Fruit fly (Drosophila melanogaster) whole organism, embryonic: Measurements from ENCODE around the gene Cyp4d14.

Experiments used
- Aef1 ChIP-seq: fragments of 200-800 bp; sonication (Bioruptor generic); IDR thresholded peaks from 3 replicates; pipeline ENCODE4 v1.3.6; 2022; ENCODE audit warnings: missing biosample characterization, missing genetic modification characterization
- Atf3 ChIP-seq: fragments of 200-800 bp; sonication (Bioruptor generic); optimal IDR thresholded peaks from 3 replicates; lab custom pipeline; 2016; ENCODE audit warnings: missing biosample characterization, missing genetic modification characterization
- B-H1 ChIP-seq: fragments of 200-800 bp; sonication (Bioruptor generic); IDR thresholded peaks from 3 replicates; pipeline ENCODE4 v1.3.6; 2022; ENCODE audit warnings: missing biosample characterization, missing genetic modification characterization
- Bgb ChIP-seq: fragments of 200-800 bp; sonication (Bioruptor generic); IDR thresholded peaks from 2 replicates; pipeline ENCODE4 v1.3.6; 2022; ENCODE audit warnings: missing biosample characterization, missing genetic modification characterization; ENCODE audit not compliant: partially characterized antibody
- CG10147 ChIP-seq: fragments of 200-800 bp; sonication (Bioruptor generic); optimal IDR thresholded peaks from 2 replicates; lab custom pipeline; 2019; ENCODE audit warnings: missing biosample characterization, mild to moderate bottlenecking, missing genetic modification characterization, moderate library complexity
- CG10321 ChIP-seq: fragments of 200-800 bp; sonication (Bioruptor generic); IDR thresholded peaks from 2 replicates; pipeline ENCODE4 v1.3.6; 2022; ENCODE audit warnings: missing biosample characterization, missing genetic modification characterization
- CG10462 ChIP-seq: fragments of 200-800 bp; sonication (Bioruptor generic); optimal IDR thresholded peaks from 2 replicates; lab custom pipeline; 2016; ENCODE audit warnings: missing biosample characterization, missing genetic modification characterization
- CG10979 ChIP-seq: fragments of 200-800 bp; sonication (Bioruptor generic); optimal IDR thresholded peaks from 2 replicates; lab custom pipeline; 2018; ENCODE audit warnings: missing biosample characterization, mild to moderate bottlenecking, missing genetic modification characterization, moderate library complexity
- CG12155 ChIP-seq: fragments of 200-800 bp; sonication (Bioruptor generic); optimal IDR thresholded peaks from 3 replicates; lab custom pipeline; 2016; ENCODE audit warnings: missing biosample characterization, missing genetic modification characterization
- CG13287 ChIP-seq: fragments of 200-800 bp; sonication (Bioruptor generic); IDR thresholded peaks from 2 replicates; pipeline ENCODE4 v1.3.6; 2022; ENCODE audit warnings: missing biosample characterization, missing genetic modification characterization; ENCODE audit not compliant: partially characterized antibody
- CG14050 ChIP-seq: fragments of 200-800 bp; sonication (Bioruptor generic); IDR thresholded peaks from 3 replicates; pipeline ENCODE4 v1.3.6; 2022; ENCODE audit warnings: missing biosample characterization, missing genetic modification characterization
- CG15479 ChIP-seq: fragments of 200-800 bp; sonication (Bioruptor generic); optimal IDR thresholded peaks from 3 replicates; lab custom pipeline; 2019; ENCODE audit warnings: missing biosample characterization, mild to moderate bottlenecking, missing genetic modification characterization, moderate library complexity
- CG18011 ChIP-seq: fragments of 200-800 bp; sonication (Bioruptor generic); optimal IDR thresholded peaks from 2 replicates; lab custom pipeline; 2017; ENCODE audit warnings: missing biosample characterization, missing genetic modification characterization, mild to moderate bottlenecking, moderate library complexity, missing genotype
- CG2889 ChIP-seq: fragments of 200-800 bp; sonication (Bioruptor generic); IDR thresholded peaks from 3 replicates; pipeline ENCODE4 v1.3.6; 2022; ENCODE audit warnings: missing biosample characterization, missing genetic modification characterization
- CG33213 ChIP-seq: fragments of 200-800 bp; sonication (Bioruptor generic); optimal IDR thresholded peaks from 3 replicates; lab custom pipeline; 2016; ENCODE audit warnings: missing biosample characterization, missing genetic modification characterization
- CG43689 ChIP-seq: fragments of 200-800 bp; sonication (Bioruptor generic); IDR thresholded peaks from 2 replicates; pipeline ENCODE4 v1.3.6; 2022; ENCODE audit warnings: missing biosample characterization, missing genetic modification characterization
- CG4730 ChIP-seq: fragments of 200-800 bp; sonication (Bioruptor generic); IDR thresholded peaks from 2 replicates; pipeline ENCODE4 v1.3.6; 2022; ENCODE audit warnings: missing biosample characterization, missing genetic modification characterization
- CG8944 ChIP-seq: fragments of 200-800 bp; sonication (Bioruptor generic); optimal IDR thresholded peaks from 3 replicates; lab custom pipeline; 2016; ENCODE audit warnings: missing biosample characterization, missing genetic modification characterization
- CG9437 ChIP-seq: fragments of 200-800 bp; sonication (Bioruptor generic); optimal IDR thresholded peaks from 2 replicates; lab custom pipeline; 2018; ENCODE audit warnings: missing biosample characterization, mild to moderate bottlenecking, missing genetic modification characterization
- CG9876 ChIP-seq: fragments of 200-800 bp; sonication (Bioruptor generic); optimal IDR thresholded peaks from 2 replicates; lab custom pipeline; 2016; ENCODE audit warnings: missing biosample characterization, missing genetic modification characterization
- CG9932 ChIP-seq: fragments of 200-800 bp; sonication (Bioruptor generic); IDR thresholded peaks from 2 replicates; pipeline ENCODE4 v1.3.6; 2022; ENCODE audit warnings: missing biosample characterization, missing genetic modification characterization
- CHES-1-like ChIP-seq: fragments of 200-800 bp; sonication (Bioruptor generic); optimal IDR thresholded peaks from 2 replicates; lab custom pipeline; 2016; ENCODE audit warnings: missing biosample characterization, missing genetic modification characterization
- Dbx ChIP-seq: fragments of 200-800 bp; sonication (Bioruptor generic); IDR thresholded peaks from 3 replicates; pipeline ENCODE4 v1.3.6; 2022; ENCODE audit warnings: missing biosample characterization, missing genetic modification characterization
- Dfd ChIP-seq, 2 experiments: fragments of >200 bp; optimal IDR thresholded peaks; 2 replicates each; lab custom pipeline; 2017; ENCODE audit warnings: missing biosample characterization in 2 of 2, missing genetic modification characterization in 2 of 2
- Dip3 ChIP-seq: fragments of 200-800 bp; sonication (Bioruptor generic); optimal IDR thresholded peaks from 3 replicates; lab custom pipeline; 2016; ENCODE audit warnings: missing biosample characterization, missing genetic modification characterization
- E2f1 ChIP-seq: fragments of 200-800 bp; sonication (Bioruptor generic); IDR thresholded peaks from 2 replicates; pipeline ENCODE4 v1.3.6; 2022; ENCODE audit warnings: missing biosample characterization, missing genetic modification characterization
- Fer2 ChIP-seq: fragments of 200-800 bp; sonication (Bioruptor generic); optimal IDR thresholded peaks from 2 replicates; lab custom pipeline; 2018; ENCODE audit warnings: missing biosample characterization, mild to moderate bottlenecking, missing genetic modification characterization, moderate library complexity
- Gsc ChIP-seq: fragments of 200-800 bp; sonication (Bioruptor generic); IDR thresholded peaks from 2 replicates; pipeline ENCODE4 v1.3.6; 2022; ENCODE audit warnings: missing biosample characterization, missing genetic modification characterization
- H15 ChIP-seq: fragments of 200-800 bp; sonication (Bioruptor generic); IDR thresholded peaks from 3 replicates; pipeline ENCODE4 v1.3.6; 2022; ENCODE audit warnings: missing biosample characterization, missing genetic modification characterization
- HmgZ ChIP-seq: fragments of 200-800 bp; sonication (Bioruptor generic); optimal IDR thresholded peaks from 2 replicates; lab custom pipeline; 2018; ENCODE audit warnings: missing biosample characterization, mild to moderate bottlenecking, missing genetic modification characterization
- Jarid2 ChIP-seq: fragments of 200-800 bp; sonication (Bioruptor generic); optimal IDR thresholded peaks from 3 replicates; lab custom pipeline; 2017; ENCODE audit warnings: mild to moderate bottlenecking, missing biosample characterization, missing genetic modification reagents, missing genetic modification characterization
- Med ChIP-seq: fragments of 200-800 bp; sonication (Bioruptor generic); peaks from one replicate; lab custom pipeline; 2016; ENCODE audit warnings: missing biosample characterization, missing genetic modification characterization, mild to moderate bottlenecking, inconsistent platforms, moderate library complexity
- Mrtf ChIP-seq: fragments of 200-800 bp; sonication (Bioruptor generic); IDR thresholded peaks from 3 replicates; pipeline ENCODE4 v1.3.6; 2022; ENCODE audit warnings: missing biosample characterization, missing genetic modification characterization
- bowl ChIP-seq: fragments of 200-800 bp; sonication (Bioruptor generic); IDR thresholded peaks from 2 replicates; pipeline ENCODE4 v1.3.6; 2022; ENCODE audit warnings: missing biosample characterization, missing genetic modification characterization
- dimm ChIP-seq: fragments of 200-800 bp; sonication (Bioruptor generic); IDR thresholded peaks from 2 replicates; pipeline ENCODE4 v1.3.6; 2022; ENCODE audit warnings: missing biosample characterization, missing genetic modification characterization
- dpn ChIP-seq, 2 experiments: fragments of 200-800 bp; sonication (Bioruptor generic); optimal IDR thresholded peaks; 3 replicates each; lab custom pipeline; 2016; ENCODE audit warnings: missing biosample characterization in 2 of 2, missing genetic modification characterization in 2 of 2
- fd64A ChIP-seq: fragments of 200-800 bp; sonication (Bioruptor generic); optimal IDR thresholded peaks from 3 replicates; lab custom pipeline; 2018; ENCODE audit warnings: missing biosample characterization, mild to moderate bottlenecking, missing genetic modification characterization
- jigr1 ChIP-seq: fragments of 200-800 bp; sonication (Bioruptor generic); IDR thresholded peaks from 3 replicates; pipeline ENCODE4 v1.3.6; 2022; ENCODE audit warnings: missing biosample characterization, missing genetic modification characterization
- lab ChIP-seq: fragments of 200-800 bp; sonication (Bioruptor generic); optimal IDR thresholded peaks from 3 replicates; lab custom pipeline; 2017; ENCODE audit warnings: missing biosample characterization, missing genetic modification characterization, mild to moderate bottlenecking, moderate library complexity, missing genetic modification reagents
- psq ChIP-seq: fragments of 200-800 bp; sonication (Bioruptor generic); optimal IDR thresholded peaks from 2 replicates; lab custom pipeline; 2017; ENCODE audit warnings: missing biosample characterization, missing genetic modification characterization
- schlank ChIP-seq: fragments of 200-800 bp; sonication (Bioruptor generic); optimal IDR thresholded peaks from 2 replicates; lab custom pipeline; 2018; ENCODE audit warnings: missing biosample characterization, mild to moderate bottlenecking, missing genetic modification characterization
- sima ChIP-seq: fragments of 200-800 bp; sonication (Bioruptor generic); optimal IDR thresholded peaks from 2 replicates; lab custom pipeline; 2016; ENCODE audit warnings: missing biosample characterization, missing genetic modification characterization
- sisA ChIP-seq: fragments of 200-800 bp; sonication (Bioruptor generic); IDR thresholded peaks from 2 replicates; pipeline ENCODE4 v1.3.6; 2022; ENCODE audit warnings: missing biosample characterization, missing genetic modification characterization
- so ChIP-seq: fragments of 200-800 bp; sonication (Bioruptor generic); IDR thresholded peaks from 3 replicates; pipeline ENCODE4 v1.3.6; 2022; ENCODE audit warnings: missing biosample characterization, missing genetic modification characterization
- sqz ChIP-seq: fragments of 200-800 bp; sonication (Bioruptor generic); optimal IDR thresholded peaks from 3 replicates; lab custom pipeline; 2018; ENCODE audit warnings: missing biosample characterization, mild to moderate bottlenecking, missing genetic modification characterization
- ssp ChIP-seq: fragments of 200-800 bp; sonication (Bioruptor generic); IDR thresholded peaks from 2 replicates; pipeline ENCODE4 v1.3.6; 2022; ENCODE audit warnings: missing biosample characterization, missing genetic modification characterization
- stc ChIP-seq: fragments of 200-800 bp; sonication (Bioruptor generic); IDR thresholded peaks from 2 replicates; pipeline ENCODE4 v1.3.6; 2022; ENCODE audit warnings: missing biosample characterization, missing genetic modification characterization
- unpg ChIP-seq: fragments of 200-800 bp; sonication (Bioruptor generic); optimal IDR thresholded peaks from 3 replicates; lab custom pipeline; 2018; ENCODE audit warnings: missing biosample characterization, mild to moderate bottlenecking, missing genetic modification characterization, moderate library complexity
- zfh2 ChIP-seq: fragments of 200-800 bp; sonication (Bioruptor generic); optimal IDR thresholded peaks from 2 replicates; lab custom pipeline; 2016; ENCODE audit warnings: missing biosample characterization, missing genetic modification characterization

Gene Cyp4d14

DNA sequence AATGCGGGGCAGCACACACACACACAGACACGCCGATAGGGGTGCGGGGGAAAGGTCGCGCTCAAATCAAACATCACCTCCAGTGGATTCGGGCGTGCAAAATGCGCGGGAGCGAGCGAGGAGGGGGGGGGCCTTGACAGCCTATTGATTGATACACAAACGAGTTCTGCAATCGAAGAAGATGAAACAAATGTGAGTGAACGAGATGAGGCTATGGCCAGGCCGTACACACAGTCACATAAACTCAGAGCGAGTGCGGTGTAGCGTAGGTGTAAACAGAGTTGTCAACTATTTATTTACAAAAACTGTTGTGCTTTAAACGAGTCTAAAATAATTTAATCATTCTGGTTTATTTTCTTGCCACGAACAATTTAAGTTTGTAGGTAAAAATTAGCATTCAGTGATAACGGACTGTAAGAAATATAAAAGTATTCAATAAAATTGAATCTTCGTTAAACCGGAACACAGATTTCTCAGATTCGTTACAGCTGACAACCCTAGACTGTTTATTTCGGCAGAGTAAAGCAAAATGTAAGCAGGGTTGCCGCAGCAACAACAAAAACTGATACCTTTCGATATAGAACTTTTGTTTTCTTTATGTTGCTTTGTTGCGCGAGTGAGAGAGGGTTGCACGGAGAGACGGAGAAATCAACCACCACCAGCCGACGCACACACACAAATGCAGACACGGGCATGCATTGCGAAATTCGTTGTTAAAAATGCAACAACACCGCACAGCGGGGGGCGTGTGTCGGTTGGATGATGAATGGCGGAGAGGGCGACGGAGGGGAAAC lies 40.0 kb downstream of the Cyp4d14 start (continued):
- TF ChIP-seq Aef1 (GFP tag; lab: Robert Waterston, UW) (no peak; the same call in none of the 3 replicates), Dfd (GFP tag; optimal IDR thresholded peaks at IDR 0.05; lab: Kevin White, UChicago) (no peak), dpn (GFP tag; optimal IDR thresholded peaks at IDR 0.05; lab: Kevin White, UChicago) (peak; percentile 87), Atf3 (GFP tag; lab: Kevin White, UChicago) (peak; percentile 71), CG13287 (GFP tag; lab: Robert Waterston, UW) (peak; percentile 14; the same call in 1 of the 2 replicates), Bgb (0 out of 2 replicates have a peak, but pooled peaks have one; percentile 5), psq (GFP tag; lab: Kevin White, UChicago) (peak; percentile 56), CG18011 (GFP tag; lab: Kevin White, UChicago) (peak; percentile 52), sima (GFP tag; lab: Kevin White, UChicago) (no peak), Dip3 (peak; percentile 82), stc (GFP tag; lab: Robert Waterston, UW) (peak; percentile 79), Jarid2 (GFP tag; lab: Kevin White, UChicago) (peak; percentile 63), CG4730 (GFP tag; lab: Robert Waterston, UW) (peak; percentile 68), ssp (GFP tag; lab: Robert Waterston, UW) (peak; percentile 69), CHES-1-like (GFP tag; lab: Kevin White, UChicago) (peak; percentile 75), sqz (GFP tag; lab: Kevin White, UChicago) (peak; percentile 78), CG10462 (GFP tag; lab: Kevin White, UChicago) (peak; percentile 66), Med (GFP tag; lab: Kevin White, UChicago) (peak; percentile 97), B-H1 (GFP tag; lab: Robert Waterston, UW) (peak; percentile 69), jigr1 (GFP tag; lab: Robert Waterston, UW) (peak; percentile 64; the same call in 2 of the 3 replicates), zfh2 (GFP tag; lab: Kevin White, UChicago) (peak; percentile 64), Mrtf (GFP tag; lab: Robert Waterston, UW) (peak; percentile 83), CG15479 (peak; percentile 59), CG10321 (GFP tag; lab: Robert Waterston, UW) (peak; percentile 54), Gsc (GFP tag; lab: Robert Waterston, UW) (no peak), fd64A (peak; percentile 75), CG33213 (GFP tag; lab: Kevin White, UChicago) (peak; percentile 74), H15 (GFP tag; lab: Robert Waterston, UW) (peak; percentile 72; the same call in 2 of the 3 replicates), CG9932 (GFP tag; lab: Robert Waterston, UW) (peak; percentile 79), bowl (GFP tag; lab: Robert Waterston, UW) (peak; percentile 43; the same call in 1 of the 2 replicates), unpg (GFP tag; lab: Kevin White, UChicago) (peak; percentile 95), schlank (tag; lab: Kevin White, UChicago) (peak; percentile 79), so (GFP tag; lab: Robert Waterston, UW) (peak; percentile 80), Dbx (GFP tag; lab: Robert Waterston, UW) (peak; percentile 73), CG2889 (GFP tag; lab: Robert Waterston, UW) (peak; percentile 74; the same call in 1 of the 3 replicates), lab (GFP tag; lab: Kevin White, UChicago) (peak; percentile 95), HmgZ (tag; lab: Kevin White, UChicago) (peak; percentile 93), sisA (GFP tag; lab: Robert Waterston, UW) (peak; percentile 79), E2f1 (GFP tag; lab: Robert Waterston, UW) (peak; percentile 82), CG10979 (tag; lab: Kevin White, UChicago) (peak; percentile 90), CG8944 (GFP tag; lab: Kevin White, UChicago) (peak; percentile 77), CG9876 (peak; percentile 32), dimm (GFP tag; lab: Robert Waterston, UW) (peak; percentile 42; the same call in 1 of the 2 replicates), Fer2 (tag; lab: Kevin White, UChicago) (peak; percentile 83), CG43689 (GFP tag; lab: Robert Waterston, UW) (no peak), CG14050 (GFP tag; lab: Robert Waterston, UW) (peak; percentile 79), CG10147 (GFP tag; lab: Kevin White, UChicago) (peak; percentile 87), CG9437 (GFP tag; lab: Kevin White, UChicago) (peak; percentile 78), CG12155 (GFP tag; lab: Kevin White, UChicago) (peak; percentile 77)
